Worm (Caenorhabditis elegans) whole organism, young adult: ENCODE results near the gene T13F2.6.
"Not testable (repeated sequence)": the region's sequence is repeated elsewhere in the genome, so short reads cannot be mapped to it uniquely, and the experiment has no call there.

Source experiments
- B0019.2 ChIP-seq: fragments of 200-800 bp; sonication (Bioruptor generic); conservative IDR thresholded peaks from 2 replicates; pipeline ENCODE4 v1.3.6; 2022; ENCODE audit warnings: missing genetic modification reagents, missing genetic modification characterization, missing compliant biosample characterization
- B0035.1 ChIP-seq: sonication (generic microtip); optimal IDR thresholded peaks from 2 replicates; lab custom pipeline; 2016; ENCODE audit warnings: missing genetic modification characterization, mild to moderate bottlenecking, missing compliant biosample characterization, missing genotype, missing genetic modification reagents
- C17E4.6 ChIP-seq: fragments of 200-800 bp; sonication (Bioruptor generic); IDR thresholded peaks from 2 replicates; pipeline ENCODE4 v1.3.6; 2022; ENCODE audit warnings: missing genetic modification reagents, missing genetic modification characterization, missing compliant biosample characterization
- D2030.7 ChIP-seq: fragments of 200-800 bp; sonication (Bioruptor generic); IDR thresholded peaks from 2 replicates; pipeline ENCODE4 v1.3.6; 2022; ENCODE audit warnings: missing genetic modification reagents, missing genetic modification characterization, missing compliant biosample characterization
- F10E7.11 ChIP-seq: sonication (generic microtip); optimal IDR thresholded peaks from 2 replicates; lab custom pipeline; 2017; ENCODE audit warnings: mild to moderate bottlenecking, missing genetic modification characterization, moderate library complexity, missing compliant biosample characterization
- F33H1.4 ChIP-seq: fragments of 200-800 bp; sonication (Bioruptor generic); IDR thresholded peaks from 2 replicates; pipeline ENCODE4 v1.3.6; 2022; ENCODE audit warnings: missing genetic modification reagents, missing genetic modification characterization, missing compliant biosample characterization
- F37B4.10 ChIP-seq: fragments of 200-800 bp; sonication (Bioruptor generic); IDR thresholded peaks from 2 replicates; pipeline ENCODE4 v1.3.6; 2022; ENCODE audit warnings: missing genetic modification characterization, missing compliant biosample characterization
- F39B2.1 ChIP-seq: fragments of 200-800 bp; sonication (Bioruptor generic); IDR thresholded peaks from 2 replicates; pipeline ENCODE4 v1.3.6; 2022; ENCODE audit warnings: missing genetic modification reagents, missing genetic modification characterization, missing compliant biosample characterization
- K11D2.4 ChIP-seq: fragments of 200-800 bp; sonication (Bioruptor generic); IDR thresholded peaks from 2 replicates; pipeline ENCODE4 v1.3.6; 2022; ENCODE audit warnings: missing genetic modification reagents, missing genetic modification characterization, missing compliant biosample characterization
- Y95B8A.8 ChIP-seq: fragments of 200-800 bp; sonication (Bioruptor generic); IDR thresholded peaks from 2 replicates; pipeline ENCODE4 v1.3.6; 2022; ENCODE audit warnings: missing genetic modification reagents, missing genetic modification characterization, missing compliant biosample characterization
- aptf-2 ChIP-seq: fragments of 200-800 bp; sonication (Bioruptor generic); conservative IDR thresholded peaks from 2 replicates; pipeline ENCODE4 v1.3.6; 2022; ENCODE audit warnings: missing genetic modification reagents, missing genetic modification characterization, missing compliant biosample characterization
- attf-5 ChIP-seq: fragments of 200-800 bp; sonication (Bioruptor generic); optimal IDR thresholded peaks from 2 replicates; lab custom pipeline; 2018; ENCODE audit warnings: mild to moderate bottlenecking, missing genetic modification characterization, missing compliant biosample characterization
- attf-6 ChIP-seq: fragments of 200-800 bp; sonication (Bioruptor generic); IDR thresholded peaks from 2 replicates; pipeline ENCODE4 v1.3.6; 2022; ENCODE audit warnings: missing genetic modification reagents, missing genetic modification characterization, missing compliant biosample characterization
- cebp-1 ChIP-seq, 2 experiments: fragments of 200-800 bp in 1 of 2; sonication (Bioruptor generic) in 1 of 2; sonication (generic microtip) in 1 of 2; IDR thresholded peaks in 1 of 2; optimal IDR thresholded peaks in 1 of 2; 2 replicates each; pipeline versions ENCODE4 v1.3.6 to Lab custom; 2017 to 2022; ENCODE audit warnings: missing compliant biosample characterization in 2 of 2, missing genetic modification characterization in 2 of 2, mild to moderate bottlenecking in 1 of 2, missing genetic modification reagents in 1 of 2, moderate library complexity in 1 of 2
- ceh-91 ChIP-seq: fragments of 200-800 bp; sonication (Bioruptor generic); IDR thresholded peaks from 2 replicates; pipeline ENCODE4 v1.3.6; 2022; ENCODE audit warnings: missing genetic modification reagents, missing genetic modification characterization, missing compliant biosample characterization
- dox-1 ChIP-seq: fragments of 200-800 bp; sonication (Bioruptor generic); IDR thresholded peaks from 2 replicates; pipeline ENCODE4 v1.3.6; 2022; ENCODE audit warnings: missing genetic modification reagents, missing genetic modification characterization, missing compliant biosample characterization
- dpff-1 ChIP-seq: sonication (generic microtip); optimal IDR thresholded peaks from 2 replicates; lab custom pipeline; 2017; ENCODE audit warnings: mild to moderate bottlenecking, missing genetic modification characterization, missing compliant biosample characterization
- efl-1 ChIP-seq: fragments of 150-350 bp; optimal IDR thresholded peaks from 2 replicates; lab custom pipeline; 2014; ENCODE audit warnings: missing biosample characterization, missing genetic modification reagents, missing genetic modification characterization
- ekl-4 ChIP-seq: fragments of 200-800 bp; sonication (Bioruptor generic); IDR thresholded peaks from 2 replicates; pipeline ENCODE4 v1.3.6; 2022; ENCODE audit warnings: missing genetic modification reagents, missing genetic modification characterization, missing compliant biosample characterization
- ets-4 ChIP-seq: fragments of 200-800 bp; sonication (Bioruptor generic); optimal IDR thresholded peaks from 2 replicates; lab custom pipeline; 2018; ENCODE audit warnings: mild to moderate bottlenecking, missing genetic modification characterization, missing compliant biosample characterization
- gei-17 ChIP-seq: fragments of 200-800 bp; sonication (Bioruptor generic); optimal IDR thresholded peaks from 2 replicates; lab custom pipeline; 2018; ENCODE audit warnings: mild to moderate bottlenecking, missing genetic modification characterization, missing compliant biosample characterization
- hlh-26 ChIP-seq: fragments of 200-800 bp; sonication (Bioruptor generic); conservative IDR thresholded peaks from 2 replicates; pipeline ENCODE4 v1.3.6; 2022; ENCODE audit warnings: missing genetic modification reagents, missing genetic modification characterization, missing compliant biosample characterization
- hmg-1.2 ChIP-seq: fragments of 200-800 bp; sonication (Bioruptor generic); IDR thresholded peaks from 2 replicates; pipeline ENCODE4 v1.3.6; 2022; ENCODE audit warnings: missing genetic modification reagents, missing genetic modification characterization, missing compliant biosample characterization
- hsf-1 ChIP-seq: fragments of 200-800 bp; sonication (Bioruptor generic); IDR thresholded peaks from 2 replicates; pipeline ENCODE4 v1.3.6; 2022; ENCODE audit warnings: missing genetic modification reagents, missing genetic modification characterization, missing compliant biosample characterization
- lin-35 ChIP-seq, 3 experiments: fragments of 150-350 bp in 2 of 3; sonication (generic microtip) in 1 of 3; optimal IDR thresholded peaks; 2 replicates each; lab custom pipeline; 2014 to 2018; ENCODE audit warnings: missing biosample characterization in 3 of 3, missing genetic modification characterization in 3 of 3, missing genetic modification reagents in 3 of 3
- lin-54 ChIP-seq: fragments of 200-800 bp; sonication (Bioruptor generic); optimal IDR thresholded peaks from 2 replicates; lab custom pipeline; 2018; ENCODE audit warnings: mild to moderate bottlenecking, missing genetic modification characterization, missing compliant biosample characterization
- lsl-1 ChIP-seq: fragments of 200-800 bp; sonication (Bioruptor generic); optimal IDR thresholded peaks from 2 replicates; lab custom pipeline; 2018; ENCODE audit warnings: mild to moderate bottlenecking, missing genetic modification characterization, moderate library complexity, missing compliant biosample characterization
- madf-3 ChIP-seq: fragments of 200-800 bp; sonication (Bioruptor generic); IDR thresholded peaks from 2 replicates; pipeline ENCODE4 v1.3.6; 2022; ENCODE audit warnings: missing genetic modification reagents, missing genetic modification characterization, missing compliant biosample characterization
- madf-6 ChIP-seq: fragments of 200-800 bp; sonication (Bioruptor generic); IDR thresholded peaks from 2 replicates; pipeline ENCODE4 v1.3.6; 2022; ENCODE audit warnings: missing genetic modification reagents, missing genetic modification characterization, missing compliant biosample characterization
- mel-28 ChIP-seq: sonication (generic microtip); optimal IDR thresholded peaks from 2 replicates; lab custom pipeline; 2016; ENCODE audit warnings: borderline replicate concordance, mild to moderate bottlenecking, missing genetic modification characterization, missing compliant biosample characterization
- nfyb-1 ChIP-seq: fragments of 200-800 bp; sonication (Bioruptor generic); IDR thresholded peaks from 2 replicates; pipeline ENCODE4 v1.3.6; 2022; ENCODE audit warnings: missing genetic modification reagents, missing genetic modification characterization, missing compliant biosample characterization
- nhr-90 ChIP-seq: sonication (generic microtip); optimal IDR thresholded peaks from 2 replicates; lab custom pipeline; 2016; ENCODE audit warnings: missing genotype, mild to moderate bottlenecking, missing genetic modification characterization, missing compliant biosample characterization
- rcor-1 ChIP-seq: fragments of 200-800 bp; sonication (Bioruptor generic); IDR thresholded peaks from 2 replicates; pipeline ENCODE4 v1.3.6; 2022; ENCODE audit warnings: missing genetic modification reagents, missing genetic modification characterization, missing compliant biosample characterization
- repo-1 ChIP-seq: sonication (generic microtip); optimal IDR thresholded peaks from 2 replicates; lab custom pipeline; 2017; ENCODE audit warnings: mild to moderate bottlenecking, missing genetic modification characterization, missing compliant biosample characterization
- snpc-1.1 ChIP-seq: sonication (generic microtip); optimal IDR thresholded peaks from 2 replicates; lab custom pipeline; 2017; ENCODE audit warnings: missing genetic modification characterization, mild to moderate bottlenecking, missing compliant biosample characterization, antibody characterized with exemption, moderate library complexity, missing genotype, missing genetic modification reagents; ENCODE audit not compliant: insufficient read depth
- snpc-3.4 ChIP-seq: sonication (generic microtip); optimal IDR thresholded peaks from 2 replicates; lab custom pipeline; 2017; ENCODE audit warnings: missing genetic modification characterization, mild to moderate bottlenecking, missing compliant biosample characterization, antibody characterized with exemption, moderate library complexity, missing genotype, missing genetic modification reagents
- snpc-4 ChIP-seq, 5 experiments: fragments of 150-350 bp in 1 of 5; sonication (generic microtip) in 4 of 5; optimal IDR thresholded peaks; 2 replicates each; lab custom pipeline; 2014 to 2018; ENCODE audit warnings: missing genetic modification characterization in 5 of 5, missing biosample characterization in 3 of 5, antibody characterized with exemption in 2 of 5, mild to moderate bottlenecking in 2 of 5, missing compliant biosample characterization in 2 of 5, missing genotype in 2 of 5, moderate library complexity in 2 of 5, missing genetic modification reagents in 1 of 5
- sptf-2 ChIP-seq: fragments of 200-800 bp; sonication (Bioruptor generic); optimal IDR thresholded peaks from 2 replicates; lab custom pipeline; 2018; ENCODE audit warnings: mild to moderate bottlenecking, missing genetic modification characterization, missing compliant biosample characterization
- tbp1 ChIP-seq: fragments of 200-800 bp; sonication (Bioruptor generic); optimal IDR thresholded peaks from 2 replicates; lab custom pipeline; 2018; ENCODE audit warnings: mild to moderate bottlenecking, missing genetic modification characterization, missing compliant biosample characterization
- tbx-9 ChIP-seq: sonication (generic microtip); optimal IDR thresholded peaks from 2 replicates; lab custom pipeline; 2016; ENCODE audit warnings: borderline replicate concordance, missing genetic modification characterization, inconsistent platforms, missing compliant biosample characterization
- tlf-1 ChIP-seq: fragments of 200-800 bp; sonication (Bioruptor generic); optimal IDR thresholded peaks from 2 replicates; lab custom pipeline; 2018; ENCODE audit warnings: mild to moderate bottlenecking, missing genetic modification characterization, missing compliant biosample characterization
- unc-130 ChIP-seq: sonication (generic microtip); optimal IDR thresholded peaks from 2 replicates; lab custom pipeline; 2016; ENCODE audit warnings: missing genetic modification reagents, missing genetic modification characterization, missing compliant biosample characterization
- xnd-1 ChIP-seq: sonication (generic microtip); optimal IDR thresholded peaks from 2 replicates; lab custom pipeline; 2016; ENCODE audit warnings: missing genotype, missing genetic modification reagents, missing genetic modification characterization, missing compliant biosample characterization
- ztf-6 ChIP-seq: fragments of 200-800 bp; sonication (Bioruptor generic); IDR thresholded peaks from 2 replicates; pipeline ENCODE4 v1.3.6; 2022; ENCODE audit warnings: missing genetic modification reagents, missing genetic modification characterization, missing compliant biosample characterization

T13F2.6 gene

ce11 chrIV:9739001-9739400 lies 39.1 kb upstream of the T13F2.6 start (continued):
- TF ChIP-seq rcor-1 (GFP tag; lab: Robert Waterston, UW): peak; percentile 51
- peak; percentile 11 for TF ChIP-seq B0035.1
- TF ChIP-seq Y95B8A.8: peak; percentile 80; the same call in 1 of the 2 replicates
- TF ChIP-seq C17E4.6 (GFP tag; lab: Robert Waterston, UW): peak; percentile 70; the same call in 1 of the 2 replicates
- TF ChIP-seq gei-17 (GFP tag; lab: Kevin White, UChicago): no peak
- no peak for TF ChIP-seq K11D2.4
- TF ChIP-seq lin-54 (GFP tag; lab: Kevin White, UChicago): peak; percentile 37
- TF ChIP-seq F37B4.10: no peak
- peak; percentile 81 for TF ChIP-seq ekl-4
- TF ChIP-seq mel-28 (tag; lab: Kevin White, UChicago): no peak
- TF ChIP-seq cebp-1 (GFP tag; IDR thresholded peaks at IDR 0.05; lab: Robert Waterston, UW): no peak
- TF ChIP-seq cebp-1 (tag; optimal IDR thresholded peaks at IDR 0.05; lab: Kevin White, UChicago): peak; percentile 42
- peak; percentile 32; the same call in 1 of the 2 replicates for TF ChIP-seq F33H1.4 (GFP tag; lab: Robert Waterston, UW)
- 0 out of 2 replicates have a peak, but pooled peaks have one; percentile 34 for TF ChIP-seq F39B2.1 (GFP tag; lab: Robert Waterston, UW)
- TF ChIP-seq ets-4: no peak
- no peak for TF ChIP-seq ztf-6
- no peak for TF ChIP-seq F10E7.11 (tag; lab: Kevin White, UChicago)
- no peak for TF ChIP-seq attf-5 (GFP tag; lab: Kevin White, UChicago)
- TF ChIP-seq attf-6 (GFP tag; lab: Robert Waterston, UW): peak; percentile 58
- TF ChIP-seq repo-1 (tag; lab: Kevin White, UChicago): peak; percentile 13
- TF ChIP-seq madf-3 (GFP tag; lab: Robert Waterston, UW): peak; percentile 5; the same call in 1 of the 2 replicates
- no peak for TF ChIP-seq hlh-26 (GFP tag; lab: Robert Waterston, UW)
- TF ChIP-seq dpff-1 (tag; lab: Kevin White, UChicago): no peak
- peak; percentile 48 for TF ChIP-seq tbx-9
- TF ChIP-seq nhr-90: no peak
- peak; percentile 36 for TF ChIP-seq hmg-1.2 (GFP tag; lab: Robert Waterston, UW)
- TF ChIP-seq sptf-2 (GFP tag; lab: Kevin White, UChicago): no peak
- TF ChIP-seq lsl-1: peak; percentile 38
- peak; percentile 33 for TF ChIP-seq tbp1 (GFP tag; lab: Kevin White, UChicago)
- peak; percentile 67; the same call in 1 of the 2 replicates for TF ChIP-seq nfyb-1 (GFP tag; lab: Robert Waterston, UW)
- TF ChIP-seq hsf-1 (GFP tag; lab: Robert Waterston, UW): peak; percentile 66; the same call in 1 of the 2 replicates

DNA sequence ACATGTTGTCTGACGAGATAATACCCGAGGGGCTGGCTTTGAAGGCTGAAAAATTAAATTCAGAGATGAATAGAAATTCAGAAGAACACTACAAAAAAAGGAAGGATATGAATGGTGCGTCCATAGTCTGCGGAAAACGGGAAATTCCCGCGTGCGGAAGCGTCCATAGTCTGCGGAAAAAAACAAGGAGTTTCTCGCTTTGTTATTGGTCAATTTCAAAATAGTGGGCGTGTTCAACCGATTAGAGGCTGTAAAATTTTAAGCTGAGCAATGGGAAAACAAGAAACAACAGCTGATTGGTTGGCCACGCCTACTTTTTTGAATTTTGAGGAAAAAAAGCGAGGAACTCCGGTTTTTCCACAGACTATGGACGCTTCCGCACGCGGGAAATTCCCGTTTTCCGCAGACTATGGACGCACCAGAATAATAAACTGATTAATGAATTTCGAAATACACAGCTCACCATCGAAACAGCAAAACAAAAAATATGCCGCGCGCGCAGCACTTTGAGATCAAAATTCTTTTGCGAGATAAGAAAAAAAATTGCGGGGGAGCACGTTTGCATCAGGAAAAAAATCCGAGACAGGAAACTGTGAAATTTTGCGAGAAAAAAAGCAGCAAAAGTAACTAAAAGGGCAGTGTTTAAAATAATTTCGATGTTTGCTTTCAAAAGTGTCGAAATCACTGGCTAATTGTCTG lies 37.1 kb upstream of the T13F2.6 start, which contains the start of gene gln-6:
Gene gln-6, minus strand, starts transcription at position 51 of the 699 bp plus-strand sequence.
- peak; percentile 51 for TF ChIP-seq snpc-3.4 (tag; lab: Kevin White, UChicago)
- peak; percentile 96 for TF ChIP-seq madf-6
- peak; percentile 89 for TF ChIP-seq ceh-91 (GFP tag; lab: Robert Waterston, UW)
- peak; percentile 91; the same call in 1 of the 2 replicates for TF ChIP-seq D2030.7
- TF ChIP-seq aptf-2: peak; percentile 32; the same call in 1 of the 2 replicates
- peak; percentile 94 for TF ChIP-seq efl-1
- TF ChIP-seq snpc-1.1 (tag; lab: Kevin White, UChicago): peak; percentile 17
- TF ChIP-seq tlf-1: peak; percentile 67
- TF ChIP-seq F33H1.4 (GFP tag; lab: Robert Waterston, UW): peak; percentile 71
- peak; percentile 62; the same call in 1 of the 2 replicates for TF ChIP-seq Y95B8A.8
- peak; percentile 67 for TF ChIP-seq B0019.2 (GFP tag; lab: Robert Waterston, UW)
- peak; percentile 84 for TF ChIP-seq xnd-1 (tag; lab: Kevin White, UChicago)
- peak; percentile 82 for TF ChIP-seq dox-1 (GFP tag; lab: Robert Waterston, UW)
- TF ChIP-seq lin-35 (GFP tag; optimal IDR thresholded peaks at IDR 0.05; lab: Kevin White, UChicago): peak in 1 of 3 experiments; percentile 44
- peak; percentile 35 for TF ChIP-seq unc-130 (GFP tag; lab: Kevin White, UChicago)
- peak; percentile 61; the same call in 1 of the 2 replicates for TF ChIP-seq hsf-1 (GFP tag; lab: Robert Waterston, UW)
- TF ChIP-seq lsl-1: peak; percentile 65
- 0 out of 2 replicates have a peak, but pooled peaks have one; percentile 39 for TF ChIP-seq rcor-1 (GFP tag; lab: Robert Waterston, UW)
- peak; percentile 86 for TF ChIP-seq madf-3 (GFP tag; lab: Robert Waterston, UW)
- TF ChIP-seq snpc-4 (GFP tag; optimal IDR thresholded peaks at IDR 0.05; lab: Kevin White, UChicago): not testable (repeated sequence)
- TF ChIP-seq snpc-4 (tag; optimal IDR thresholded peaks at IDR 0.05; lab: Kevin White, UChicago): peak in 1 of 4 experiments; percentile 28
- TF ChIP-seq C17E4.6 (GFP tag; lab: Robert Waterston, UW): peak; percentile 67; the same call in 1 of the 2 replicates
